Fruit fly (Drosophila melanogaster) whole organism, prepupa: Measurements from ENCODE around the gene FucTB.

Source experiments
- Blimp-1 ChIP-seq: fragments of 200-800 bp; sonication (Bioruptor generic); optimal IDR thresholded peaks from 3 replicates; lab custom pipeline; 2017; ENCODE audit warnings: missing biosample characterization, missing genetic modification characterization, mild to moderate bottlenecking, moderate library complexity, missing genetic modification reagents
- CG10631 ChIP-seq: fragments of 200-800 bp; sonication (Bioruptor generic); optimal IDR thresholded peaks from 2 replicates; lab custom pipeline; 2016; ENCODE audit warnings: missing biosample characterization, missing genetic modification characterization
- CG11902 ChIP-seq: fragments of 200-800 bp; sonication (Bioruptor generic); optimal IDR thresholded peaks from 3 replicates; lab custom pipeline; 2016; ENCODE audit warnings: missing biosample characterization, missing genetic modification characterization
- svp ChIP-seq: fragments of 200-800 bp; sonication (Bioruptor generic); peaks from one replicate; lab custom pipeline; 2016; ENCODE audit warnings: missing biosample characterization, missing genetic modification characterization

DNA sequence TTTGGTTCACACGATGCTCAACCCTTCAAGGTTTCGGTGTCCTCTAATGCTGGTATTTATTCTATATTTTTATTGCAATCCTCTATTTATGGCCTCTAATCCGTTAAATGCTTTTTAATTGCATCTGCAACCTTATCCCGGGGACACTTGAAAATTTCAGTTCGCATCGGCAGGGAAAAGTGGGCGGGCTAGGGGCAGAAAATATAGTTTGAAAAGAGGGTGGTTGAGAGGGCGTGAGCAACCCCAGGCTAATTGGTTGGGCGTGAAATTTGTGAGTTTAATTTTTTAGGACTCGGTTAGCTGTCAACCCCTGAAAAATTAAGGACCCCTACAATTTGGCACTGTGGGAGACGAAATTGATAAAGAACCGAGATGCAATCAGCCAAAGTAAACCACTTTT lies 14.9 kb upstream of the FucTB start:
- no peak for TF ChIP-seq CG10631 (GFP tag; lab: Kevin White, UChicago)
- TF ChIP-seq Blimp-1 (GFP tag; lab: Kevin White, UChicago) = no peak
- TF ChIP-seq CG11902 (GFP tag; lab: Kevin White, UChicago) = no peak
- TF ChIP-seq svp (GFP tag; lab: Kevin White, UChicago) = no peak
